Fruit fly (Drosophila melanogaster): Measurements from ENCODE around the gene Cks30A.
A peak's percentile ranks its signal among the peaks of the same experiment; 100 is the strongest.

Cks30A gene

DNA sequence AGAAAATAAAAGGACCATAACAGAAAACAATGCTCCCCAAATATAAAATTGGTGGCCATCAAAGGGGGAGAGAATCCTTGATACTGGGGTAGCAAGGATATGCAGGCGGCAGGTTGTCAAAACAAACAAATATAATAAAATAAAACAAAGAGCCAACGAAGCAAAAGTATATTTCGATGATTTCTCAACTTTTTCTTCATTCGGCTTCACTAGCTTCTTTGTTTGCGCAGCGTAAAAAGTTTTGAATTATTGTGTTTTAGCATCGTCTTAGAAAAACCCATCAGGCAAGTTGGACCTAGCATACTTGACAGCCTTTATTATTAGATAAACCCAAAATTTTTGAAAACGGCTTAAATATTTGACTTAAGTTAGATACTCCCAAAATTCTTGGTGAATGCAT is 12.0 kb downstream of the Cks30A start, which contains the start of gene CG3748:
Gene CG3748 (plus strand): TSS at position 301 of the 400 bp plus-strand sequence.
- TF ChIP-seq Pif1B (GFP tag; optimal IDR thresholded peaks at IDR 0.05) = no peak

DNA sequence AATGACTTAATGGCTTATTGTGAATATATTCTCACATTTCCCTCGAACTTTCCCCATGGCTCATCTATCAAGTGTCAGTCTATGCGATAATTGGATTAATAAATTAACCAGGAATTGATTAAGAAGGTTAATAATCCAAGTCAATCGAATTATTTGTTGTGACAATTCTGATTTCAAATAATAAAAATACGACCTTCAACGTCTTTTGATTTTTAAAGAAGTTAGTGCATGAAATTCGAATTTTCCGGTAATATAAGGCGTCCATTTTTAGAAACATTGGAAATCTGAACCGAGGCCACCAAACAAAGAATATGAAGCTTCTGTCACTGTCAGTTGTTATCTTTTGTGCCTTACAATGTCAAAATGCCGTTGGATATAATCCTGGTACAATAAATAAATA is 18.7 kb downstream of the Cks30A start, which contains the start of gene CG43350:
Gene CG43350 (plus strand): TSS at position 301 of the 400 bp plus-strand sequence.
- TF ChIP-seq CG32121 (GFP tag; IDR thresholded peaks at IDR 0.05) (no peak), CG34367 (tag; optimal IDR thresholded peaks at IDR 0.05) (no peak), CG15710 (tag; optimal IDR thresholded peaks at IDR 0.05) (no peak), Ets98B (GFP tag; IDR thresholded peaks at IDR 0.05) (no peak), rn (GFP tag; IDR thresholded peaks at IDR 0.05) (no peak), Pif1A (GFP tag; optimal IDR thresholded peaks at IDR 0.05) (no peak), EcR (GFP tag; optimal IDR thresholded peaks at IDR 0.05) (no peak), fd96Ca (GFP tag; IDR thresholded peaks at IDR 0.05) (no peak), CG12605 (GFP tag; IDR thresholded peaks at IDR 0.05) (no peak), CG10348 (GFP tag; IDR thresholded peaks at IDR 0.05) (no peak), CG17806 (tag; optimal IDR thresholded peaks at IDR 0.05) (no peak), CG14655 (GFP tag; optimal IDR thresholded peaks at IDR 0.05) (no peak), CG8159 (tag; optimal IDR thresholded peaks at IDR 0.05) (no peak), CG4496 (GFP tag; IDR thresholded peaks at IDR 0.05) (no peak)

dm6 chr2L:9350170-9350569 is 19.6 kb downstream of the Cks30A start, which contains the start of gene CG13110:
Gene CG13110 (plus strand): TSS chr2L:9350470.
- TF ChIP-seq gl (tag; optimal IDR thresholded peaks at IDR 0.05) = no peak
- TF ChIP-seq CG12605 (GFP tag; IDR thresholded peaks at IDR 0.05) = no peak

DNA sequence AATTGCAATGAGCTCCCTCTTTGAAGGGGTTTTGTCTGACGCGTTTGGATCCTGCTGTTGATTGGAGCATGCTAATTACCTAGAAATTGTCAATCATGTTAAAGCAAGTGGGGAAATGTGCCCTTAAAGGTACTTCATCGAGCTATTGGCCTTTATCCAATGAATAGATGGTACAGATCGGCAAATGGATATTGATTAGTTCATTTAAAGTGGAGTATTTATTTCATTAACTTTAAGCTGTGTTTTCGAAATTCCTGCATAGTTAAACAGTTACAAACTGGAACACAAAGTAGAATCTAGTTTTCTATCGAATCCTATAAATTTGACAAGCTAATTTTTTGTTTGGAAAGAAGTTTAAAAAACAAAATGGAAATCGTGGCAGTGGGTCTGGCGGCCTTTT is 36.8 kb downstream of the Cks30A start, which contains the start of gene CG34181:
Gene CG34181 (plus strand): TSS at position 301 of the 400 bp plus-strand sequence.
- TF ChIP-seq CG34367 (tag; optimal IDR thresholded peaks at IDR 0.05) = no peak
- no peak for TF ChIP-seq CG8301 (tag; optimal IDR thresholded peaks at IDR 0.05)
- no peak for TF ChIP-seq CG14655 (GFP tag; optimal IDR thresholded peaks at IDR 0.05)
- no peak for TF ChIP-seq fd96Ca (GFP tag; IDR thresholded peaks at IDR 0.05)
- TF ChIP-seq CG8159 (tag; optimal IDR thresholded peaks at IDR 0.05) = no peak

dm6 chr2L:9369724-9370123 is 39.2 kb downstream of the Cks30A start:
- TF ChIP-seq EcR (GFP tag; optimal IDR thresholded peaks at IDR 0.05) = no peak
- TF ChIP-seq Pif1A (GFP tag; optimal IDR thresholded peaks at IDR 0.05) = no peak
- TF ChIP-seq Ets98B (GFP tag; IDR thresholded peaks at IDR 0.05) = no peak

- TF ChIP-seq CG10348 (GFP tag; IDR thresholded peaks at IDR 0.05) = 0 out of 2 replicates have a peak, but pooled peaks have one; percentile 21
- no peak for TF ChIP-seq CG32121 (GFP tag; IDR thresholded peaks at IDR 0.05)
These were observed 47.2 kb downstream of the Cks30A start for dm6 chr2L:9377789-9378188.
